Worm (Caenorhabditis elegans): Measurements from ENCODE around the gene zen-4.

ce11 chrIV:6117741-6118265 is at the start of gene zen-4:
- peak in 1 of 2 experiments; percentile 89 for TF ChIP-seq unc-62 (GFP tag; optimal IDR thresholded peaks at IDR 0.05 in 1 of 2)
- TF ChIP-seq unc-62 (tag; optimal IDR thresholded peaks at IDR 0.05), result no peak
- TF ChIP-seq lsy-2 (tag; optimal IDR thresholded peaks at IDR 0.05), result no peak
- TF ChIP-seq snpc-4 (tag; optimal IDR thresholded peaks at IDR 0.05), result peak; percentile 79
- TF ChIP-seq Y5F2A.4 (GFP tag; optimal IDR thresholded peaks at IDR 0.05), result no peak
- no peak for TF ChIP-seq hlh-30 (tag; optimal IDR thresholded peaks at IDR 0.05; ENCODE audit: insufficient read depth)
- TF ChIP-seq ZK546.5 (tag; optimal IDR thresholded peaks at IDR 0.05), result no peak
- peak; percentile 8 for TF ChIP-seq ama-1 (optimal IDR thresholded peaks at IDR 0.05)

All from whole organism, L4 larva.